Fruit fly (Drosophila melanogaster): ENCODE results near the gene CG34267.
A peak's percentile ranks its signal among the peaks of the same experiment; 100 is the strongest.

CG34267 gene

DNA sequence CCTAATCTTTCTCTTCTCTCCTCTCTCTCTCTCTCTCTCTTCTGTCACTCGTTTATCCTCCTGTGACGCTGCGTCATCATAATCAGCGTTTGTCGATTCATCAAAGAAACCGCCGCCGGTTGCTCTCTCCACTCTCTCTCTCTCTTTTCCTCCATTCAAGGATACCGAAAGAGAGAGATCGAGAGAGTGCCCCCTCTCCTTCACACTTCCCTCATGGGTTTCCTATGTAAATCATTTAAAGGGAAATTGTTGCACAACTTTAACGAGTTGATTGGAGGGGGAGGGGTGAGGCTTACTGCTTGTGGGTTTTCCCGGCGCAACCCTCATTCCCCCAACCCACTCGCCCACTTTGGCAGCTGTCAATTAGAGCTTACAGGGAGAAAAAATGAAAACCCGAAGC lies 44.0 kb upstream of the CG34267 start:
- no peak for TF ChIP-seq rgr (GFP tag; optimal IDR thresholded peaks at IDR 0.05)
- peak; percentile 39 to 84 for TF ChIP-seq dl (GFP tag; optimal IDR thresholded peaks at IDR 0.05; ENCODE audit: insufficient read depth in 1 of 2, partially characterized antibody in 2 of 2)
- TF ChIP-seq Jra (GFP tag; optimal IDR thresholded peaks at IDR 0.05): no peak
- TF ChIP-seq HLH106 (tag; optimal IDR thresholded peaks at IDR 0.05): no peak
- TF ChIP-seq Dif (GFP tag; optimal IDR thresholded peaks at IDR 0.05; ENCODE audit: partially characterized antibody): peak; percentile 72
- no peak for TF ChIP-seq br (GFP tag; optimal IDR thresholded peaks at IDR 0.05)
- TF ChIP-seq jim (GFP tag; optimal IDR thresholded peaks at IDR 0.05): no peak
- TF ChIP-seq usp (GFP tag; optimal IDR thresholded peaks at IDR 0.05): no peak
- TF ChIP-seq Abd-B (GFP tag; optimal IDR thresholded peaks at IDR 0.05): no peak
- TF ChIP-seq pan (optimal IDR thresholded peaks at IDR 0.05): no peak
- TF ChIP-seq CrebA (GFP tag; optimal IDR thresholded peaks at IDR 0.05; ENCODE audit: borderline replicate concordance): no peak
- TF ChIP-seq Rel (GFP tag; optimal IDR thresholded peaks at IDR 0.05): no peak
- no peak for TF ChIP-seq Rel (tag; optimal IDR thresholded peaks at IDR 0.05)
- no peak for TF ChIP-seq OdsH (GFP tag; optimal IDR thresholded peaks at IDR 0.05)
- no peak for TF ChIP-seq CG32264 (GFP tag; optimal IDR thresholded peaks at IDR 0.05)
- TF ChIP-seq fru (GFP tag; optimal IDR thresholded peaks at IDR 0.05): no peak
- TF ChIP-seq Mio (GFP tag; optimal IDR thresholded peaks at IDR 0.05): no peak

DNA sequence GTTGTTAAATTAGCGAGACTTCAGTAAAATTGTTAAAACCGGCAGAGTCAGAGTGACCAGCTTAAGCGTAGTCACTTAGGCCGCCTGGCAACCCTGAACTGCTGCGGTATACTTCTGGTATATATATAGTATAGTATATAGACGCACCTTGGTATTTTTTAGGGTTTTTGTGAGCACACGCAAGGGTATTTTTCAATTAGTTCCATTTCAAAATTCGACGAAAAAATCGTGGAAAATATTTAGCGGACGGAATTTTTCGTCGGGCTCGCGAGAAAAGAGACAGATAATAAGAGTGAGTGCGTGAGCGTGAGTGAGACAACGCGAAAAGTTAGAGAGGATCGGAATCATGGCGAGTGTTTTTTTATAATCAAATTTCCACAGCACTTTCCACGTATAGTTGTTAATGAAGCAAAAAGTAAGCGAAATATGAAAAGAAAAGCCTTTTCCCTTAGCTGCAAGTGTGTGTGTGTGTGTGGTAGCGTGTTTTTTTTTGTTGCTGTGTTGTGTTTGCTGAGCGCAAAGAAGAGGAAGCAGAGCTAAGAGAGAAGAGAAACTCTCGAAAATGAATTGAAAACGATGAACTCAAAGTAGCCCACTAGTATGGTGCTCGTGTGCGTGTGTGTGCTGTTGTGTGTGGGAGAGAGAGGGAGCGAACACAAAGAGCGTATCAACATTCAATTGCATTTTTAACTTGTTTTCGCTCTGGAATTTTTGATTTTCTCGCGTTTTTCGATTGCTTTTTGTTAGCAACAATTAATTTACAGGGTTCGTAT lies 42.8 kb upstream of the CG34267 start, which contains the start of the genes Cypl and Hipk:
Cypl (minus strand) TSS at position 69 of the 773 bp plus-strand sequence.
Hipk (plus strand) TSS at position 198 of the 773 bp plus-strand sequence.
- TF ChIP-seq usp (GFP tag; optimal IDR thresholded peaks at IDR 0.05): no peak
- TF ChIP-seq brk (GFP tag; optimal IDR thresholded peaks at IDR 0.05): peak; percentile 48
- no peak for TF ChIP-seq Dfd (GFP tag; optimal IDR thresholded peaks at IDR 0.05)
- TF ChIP-seq rgr (GFP tag; optimal IDR thresholded peaks at IDR 0.05): peak; percentile 42
- TF ChIP-seq foxo (GFP tag; optimal IDR thresholded peaks at IDR 0.05): peak in 1 of 2 experiments; percentile 40
- no peak for TF ChIP-seq Hr78 (GFP tag; optimal IDR thresholded peaks at IDR 0.05)
- TF ChIP-seq GATAd (GFP tag; optimal IDR thresholded peaks at IDR 0.05): no peak
- TF ChIP-seq Hnf4 (GFP tag; optimal IDR thresholded peaks at IDR 0.05): peak; percentile 48
- TF ChIP-seq sv (GFP tag; optimal IDR thresholded peaks at IDR 0.05): no peak
- peak; percentile 34 for TF ChIP-seq HLH106 (tag; optimal IDR thresholded peaks at IDR 0.05)
- no peak for TF ChIP-seq pan (optimal IDR thresholded peaks at IDR 0.05)
- TF ChIP-seq CG9705 (GFP tag; optimal IDR thresholded peaks at IDR 0.05): no peak
- no peak for TF ChIP-seq Mio (GFP tag; optimal IDR thresholded peaks at IDR 0.05)
- TF ChIP-seq h (GFP tag; optimal IDR thresholded peaks at IDR 0.05): peak; percentile 52
- TF ChIP-seq dl (GFP tag; optimal IDR thresholded peaks at IDR 0.05; ENCODE audit: insufficient read depth in 1 of 2, partially characterized antibody in 2 of 2): peak in 1 of 2 experiments; percentile 66
- TF ChIP-seq lola (GFP tag; optimal IDR thresholded peaks at IDR 0.05): peak; percentile 78
- TF ChIP-seq psq (GFP tag; optimal IDR thresholded peaks at IDR 0.05): peak; percentile 47
- TF ChIP-seq Rel (GFP tag; optimal IDR thresholded peaks at IDR 0.05): peak; percentile 33
- peak; percentile 93 for TF ChIP-seq Rel (tag; optimal IDR thresholded peaks at IDR 0.05)
- no peak for TF ChIP-seq jim (GFP tag; optimal IDR thresholded peaks at IDR 0.05)
- TF ChIP-seq tai (GFP tag; optimal IDR thresholded peaks at IDR 0.05): peak; percentile 77
- peak; percentile 47 for TF ChIP-seq br (GFP tag; optimal IDR thresholded peaks at IDR 0.05)
- no peak for TF ChIP-seq Hr83 (GFP tag; optimal IDR thresholded peaks at IDR 0.05; ENCODE audit: poor library complexity, severe bottlenecking)
- no peak for TF ChIP-seq CrebA (GFP tag; optimal IDR thresholded peaks at IDR 0.05; ENCODE audit: borderline replicate concordance)
- peak; percentile 59 for TF ChIP-seq Vsx2 (GFP tag; optimal IDR thresholded peaks at IDR 0.05; ENCODE audit: partially characterized antibody)
- TF ChIP-seq ey (GFP tag; optimal IDR thresholded peaks at IDR 0.05): no peak
- TF ChIP-seq OdsH (GFP tag; optimal IDR thresholded peaks at IDR 0.05): peak; percentile 55
- no peak for TF ChIP-seq CG32264 (GFP tag; optimal IDR thresholded peaks at IDR 0.05)
- TF ChIP-seq Dif (GFP tag; optimal IDR thresholded peaks at IDR 0.05; ENCODE audit: partially characterized antibody): peak; percentile 82
- TF ChIP-seq fru (GFP tag; optimal IDR thresholded peaks at IDR 0.05): peak; percentile 41
- no peak for TF ChIP-seq N (GFP tag; optimal IDR thresholded peaks at IDR 0.05)
- peak; percentile 56 for TF ChIP-seq Sp1 (GFP tag; optimal IDR thresholded peaks at IDR 0.05)
- no peak for TF ChIP-seq Abd-B (GFP tag; optimal IDR thresholded peaks at IDR 0.05)
- no peak for TF ChIP-seq dmrt93B (GFP tag; optimal IDR thresholded peaks at IDR 0.05)
- no peak for TF ChIP-seq dsf (GFP tag; optimal IDR thresholded peaks at IDR 0.05; ENCODE audit: borderline replicate concordance)

Measured in whole organism, wandering third instar larva.